Worm (Caenorhabditis elegans) whole organism, L2 larva: ENCODE measurements around the gene C27F2.7.
"Not testable (repeated sequence)": the region's sequence is repeated elsewhere in the genome, so short reads cannot be mapped to it uniquely, and the experiment has no call there.

Experiments used
- C34F6.9 ChIP-seq: fragments of 150-350 bp; optimal IDR thresholded peaks from 2 replicates; lab custom pipeline; 2014; ENCODE audit warnings: missing biosample characterization, missing genetic modification characterization
- F13H6.1 ChIP-seq: sonication (generic microtip); optimal IDR thresholded peaks from 2 replicates; lab custom pipeline; 2016; ENCODE audit warnings: missing genetic modification characterization, missing compliant biosample characterization
- Y55F3AM.14 ChIP-seq: fragments of 200-800 bp; sonication (Bioruptor generic); optimal IDR thresholded peaks from 2 replicates; lab custom pipeline; 2018; ENCODE audit warnings: mild to moderate bottlenecking, missing genetic modification characterization, missing compliant biosample characterization
- ZK546.5 ChIP-seq: sonication (generic microtip); optimal IDR thresholded peaks from 2 replicates; lab custom pipeline; 2017; ENCODE audit warnings: missing biosample characterization, missing genetic modification characterization
- alr-1 ChIP-seq: fragments of 150-350 bp; optimal IDR thresholded peaks from 2 replicates; lab custom pipeline; 2014; ENCODE audit warnings: missing biosample characterization, missing genetic modification characterization
- aly-2 ChIP-seq: fragments of 150-350 bp; optimal IDR thresholded peaks from 2 replicates; lab custom pipeline; 2014; ENCODE audit warnings: missing biosample characterization, missing genetic modification characterization
- ama-1 ChIP-seq: fragments of 150-350 bp; optimal IDR thresholded peaks from 2 replicates; lab custom pipeline; 2018; ENCODE audit warnings: inconsistent platforms
- ceh-82 ChIP-seq: fragments of 150-350 bp; optimal IDR thresholded peaks from 2 replicates; lab custom pipeline; 2014; ENCODE audit warnings: missing biosample characterization, missing genetic modification characterization
- crh-2 ChIP-seq: sonication (generic microtip); optimal IDR thresholded peaks from 2 replicates; lab custom pipeline; 2017; ENCODE audit warnings: missing biosample characterization, missing genetic modification characterization
- dmd-4 ChIP-seq: sonication (generic microtip); optimal IDR thresholded peaks from 2 replicates; lab custom pipeline; 2017; ENCODE audit warnings: missing biosample characterization, missing genetic modification characterization
- egl-27 ChIP-seq: sonication (generic microtip); optimal IDR thresholded peaks from 3 replicates; lab custom pipeline; 2017; ENCODE audit warnings: missing biosample characterization, missing genetic modification reagents, missing genetic modification characterization
- fos-1 ChIP-seq: fragments of 150-350 bp; optimal IDR thresholded peaks from 2 replicates; lab custom pipeline; 2014; ENCODE audit warnings: missing biosample characterization, missing genetic modification characterization
- gmeb-1 ChIP-seq: fragments of 150-350 bp; optimal IDR thresholded peaks from 2 replicates; lab custom pipeline; 2014; ENCODE audit warnings: missing biosample characterization, missing genetic modification characterization
- lin-11 ChIP-seq: fragments of 150-350 bp; sonication (generic microtip); optimal IDR thresholded peaks from 2 replicates; lab custom pipeline; 2014; ENCODE audit warnings: missing biosample characterization, missing genetic modification characterization, inconsistent platforms, mixed read lengths
- lin-13 ChIP-seq: fragments of 150-350 bp; optimal IDR thresholded peaks from 2 replicates; lab custom pipeline; 2014; ENCODE audit warnings: missing biosample characterization, missing genetic modification reagents, missing genetic modification characterization
- lsy-2 ChIP-seq, 2 experiments: fragments of 150-350 bp in 1 of 2; sonication (generic microtip) in 1 of 2; optimal IDR thresholded peaks; 2 replicates each; lab custom pipeline; 2014 to 2017; ENCODE audit warnings: missing biosample characterization in 2 of 2, missing genetic modification characterization in 2 of 2
- mab-5 ChIP-seq: fragments of 150-350 bp; optimal IDR thresholded peaks from 2 replicates; lab custom pipeline; 2014; ENCODE audit warnings: missing biosample characterization, missing genetic modification characterization
- mdl-1 ChIP-seq, 2 experiments: fragments of 150-350 bp in 1 of 2; sonication (generic microtip) in 1 of 2; optimal IDR thresholded peaks; 2 replicates each; lab custom pipeline; 2017; ENCODE audit warnings: missing biosample characterization in 2 of 2, missing genetic modification characterization in 2 of 2
- nhr-10 ChIP-seq: sonication (generic microtip); optimal IDR thresholded peaks from 2 replicates; lab custom pipeline; 2017; ENCODE audit warnings: missing biosample characterization, missing genetic modification characterization
- nhr-12 ChIP-seq: fragments of 150-350 bp; optimal IDR thresholded peaks from 2 replicates; lab custom pipeline; 2014; ENCODE audit warnings: missing biosample characterization, missing genetic modification characterization
- nhr-129 ChIP-seq: fragments of 150-350 bp; optimal IDR thresholded peaks from 2 replicates; lab custom pipeline; 2014; ENCODE audit warnings: missing biosample characterization, missing genetic modification characterization
- nhr-21 ChIP-seq: fragments of 150-350 bp; optimal IDR thresholded peaks from 2 replicates; lab custom pipeline; 2014; ENCODE audit warnings: missing biosample characterization, missing genetic modification characterization
- nhr-237 ChIP-seq: fragments of 150-350 bp; optimal IDR thresholded peaks from 2 replicates; lab custom pipeline; 2014; ENCODE audit warnings: missing biosample characterization, missing genetic modification characterization
- nhr-25 ChIP-seq: fragments of 150-350 bp; sonication (generic microtip); optimal IDR thresholded peaks from 3 replicates; lab custom pipeline; 2014; ENCODE audit warnings: missing biosample characterization, missing genetic modification characterization
- sem-4 ChIP-seq: fragments of 150-350 bp; optimal IDR thresholded peaks from 2 replicates; lab custom pipeline; 2014; ENCODE audit warnings: missing biosample characterization, missing genetic modification reagents, missing genetic modification characterization
- sma-3 ChIP-seq: sonication (generic microtip); optimal IDR thresholded peaks from 2 replicates; lab custom pipeline; 2016; ENCODE audit warnings: missing genetic modification reagents, missing genetic modification characterization, missing compliant biosample characterization
- sma-9 ChIP-seq, 2 experiments: fragments of 150-350 bp in 1 of 2; sonication (generic microtip) in 1 of 2; optimal IDR thresholded peaks; 2 replicates each; lab custom pipeline; 2014 to 2016; ENCODE audit warnings: missing genetic modification characterization in 2 of 2, mild to moderate bottlenecking in 1 of 2, missing biosample characterization in 1 of 2, missing compliant biosample characterization in 1 of 2, missing genetic modification reagents in 1 of 2, moderate library complexity in 1 of 2
- snpc-4 ChIP-seq: fragments of 150-350 bp; optimal IDR thresholded peaks from 2 replicates; lab custom pipeline; 2014; ENCODE audit warnings: missing biosample characterization, missing genetic modification characterization
- unc-39 ChIP-seq: fragments of 150-350 bp; optimal IDR thresholded peaks from 2 replicates; lab custom pipeline; 2014; ENCODE audit warnings: missing biosample characterization, missing genetic modification characterization
- unc-55 ChIP-seq: fragments of 150-350 bp; sonication (generic microtip); optimal IDR thresholded peaks from 3 replicates; lab custom pipeline; 2014; ENCODE audit warnings: missing biosample characterization, missing genetic modification reagents, missing genetic modification characterization
- unc-62 ChIP-seq: fragments of 150-350 bp; optimal IDR thresholded peaks from 2 replicates; lab custom pipeline; 2014; ENCODE audit warnings: missing biosample characterization, missing genetic modification reagents, missing genetic modification characterization
- ztf-4 ChIP-seq: fragments of 150-350 bp; optimal IDR thresholded peaks from 2 replicates; lab custom pipeline; 2014; ENCODE audit warnings: missing biosample characterization, missing genetic modification characterization

C27F2.7 gene

ce11 chrIII:4984444-4985086 lies at the start of gene C27F2.7:
C27F2.7 (minus strand) TSS chrIII:4984494.
- TF ChIP-seq mab-5 (no peak), ceh-82 (tag; lab: Kevin White, UChicago) (no peak), lin-11 (no peak), F13H6.1 (no peak), nhr-12 (no peak), sma-9 (GFP tag; optimal IDR thresholded peaks at IDR 0.05; lab: Kevin White, UChicago) (no peak), sma-9 (tag; optimal IDR thresholded peaks at IDR 0.05; lab: Kevin White, UChicago) (no peak), nhr-10 (no peak), nhr-237 (tag; lab: Kevin White, UChicago) (no peak)
- TF ChIP-seq, all 48 proteins: peak for 0

ce11 chrIII:5031375-5031836 lies 47.1 kb upstream of the C27F2.7 start:
- TF ChIP-seq sma-3 (GFP tag; lab: Kevin White, UChicago) (peak; percentile 75), unc-55 (peak; percentile 45), lin-13 (peak; percentile 76), C34F6.9 (tag; lab: Kevin White, UChicago) (peak; percentile 30), sma-9 (GFP tag; optimal IDR thresholded peaks at IDR 0.05; lab: Kevin White, UChicago) (peak; percentile 50), snpc-4 (tag; lab: Kevin White, UChicago) (peak; percentile 27), nhr-21 (peak; percentile 77), F13H6.1 (peak; percentile 89), mab-5 (peak; percentile 7), Y55F3AM.14 (GFP tag; lab: Kevin White, UChicago) (peak; percentile 70), lsy-2 (tag; optimal IDR thresholded peaks at IDR 0.05; lab: Kevin White, UChicago) (peak; percentile 66 to 72), nhr-129 (peak; percentile 49), ztf-4 (tag; lab: Kevin White, UChicago) (peak; percentile 28), fos-1 (tag; lab: Kevin White, UChicago) (peak; percentile 88), sem-4 (peak; percentile 47), egl-27 (tag; lab: Kevin White, UChicago) (peak; percentile 24), crh-2 (peak; percentile 77), mdl-1 (tag; optimal IDR thresholded peaks at IDR 0.05; lab: Kevin White, UChicago) (peak in 1 of 2 experiments; percentile 43), nhr-25 (tag; lab: Kevin White, UChicago) (peak; percentile 50), lin-11 (peak; percentile 49), gmeb-1 (tag; lab: Kevin White, UChicago) (peak; percentile 47)
- not testable (repeated sequence) for TF ChIP-seq sma-9 (tag; optimal IDR thresholded peaks at IDR 0.05; lab: Kevin White, UChicago)

ce11 chrIII:5030629-5031028 lies 46.3 kb upstream of the C27F2.7 start, which contains the start of gene klp-6:
klp-6 (plus strand) TSS chrIII:5030929.
- no peak for TF ChIP-seq Y55F3AM.14 (GFP tag; lab: Kevin White, UChicago)

- TF ChIP-seq nhr-237 (tag; lab: Kevin White, UChicago) = no peak
- peak; percentile 14 for TF ChIP-seq nhr-25 (tag; lab: Kevin White, UChicago)
- TF ChIP-seq gmeb-1 (tag; lab: Kevin White, UChicago) = no peak
- no peak for TF ChIP-seq lin-13
Observed at ce11 chrIII:5027219-5027618, 42.9 kb upstream of the C27F2.7 start.

- TF ChIP-seq aly-2 (tag; lab: Kevin White, UChicago) (no peak), unc-55 (no peak), alr-1 (tag; lab: Kevin White, UChicago) (no peak), snpc-4 (tag; lab: Kevin White, UChicago) (no peak), unc-39 (tag; lab: Kevin White, UChicago) (no peak), ama-1 (lab: Kevin White, UChicago) (no peak), nhr-129 (no peak), unc-62 (GFP tag; lab: Kevin White, UChicago) (no peak), dmd-4 (tag; lab: Kevin White, UChicago) (no peak), sem-4 (no peak), ceh-82 (tag; lab: Kevin White, UChicago) (no peak), ZK546.5 (no peak), gmeb-1 (tag; lab: Kevin White, UChicago) (no peak), egl-27 (tag; lab: Kevin White, UChicago) (no peak)
Observed at ce11 chrIII:5026366-5026765, 42.1 kb upstream of the C27F2.7 start.
